Worm (Caenorhabditis elegans) whole organism, midembryonic: Measurements from ENCODE around the gene rpl-42.

Experiments used
- flt-1 ChIP-seq: fragments of 200-800 bp; sonication (Bioruptor generic); IDR thresholded peaks from 2 replicates; pipeline ENCODE4 v1.3.6; 2022; ENCODE audit warnings: missing genetic modification characterization, missing compliant biosample characterization
- klf-2 ChIP-seq: fragments of 200-800 bp; sonication (Bioruptor generic); conservative IDR thresholded peaks from 2 replicates; pipeline ENCODE4 v1.3.6; 2022; ENCODE audit warnings: missing genetic modification reagents, missing genetic modification characterization, missing compliant biosample characterization
- med-1 ChIP-seq: sonication (generic microtip); optimal IDR thresholded peaks from 2 replicates; lab custom pipeline; 2017; ENCODE audit warnings: missing genetic modification characterization, mild to moderate bottlenecking, missing compliant biosample characterization, antibody characterized with exemption, missing genetic modification reagents; ENCODE audit not compliant: insufficient read depth
- ztf-23 ChIP-seq: fragments of 200-800 bp; sonication (Bioruptor generic); IDR thresholded peaks from 2 replicates; pipeline ENCODE4 v1.3.6; 2022; ENCODE audit warnings: missing genetic modification reagents, missing genetic modification characterization, missing compliant biosample characterization

- TF ChIP-seq flt-1 (GFP tag; lab: Robert Waterston, UW): no peak
- no peak for TF ChIP-seq med-1 (GFP tag; lab: Kevin White, UChicago)
- no peak for TF ChIP-seq ztf-23
- TF ChIP-seq klf-2 (GFP tag; lab: Robert Waterston, UW): no peak
Observed at ce11 chrII:11050678-11051077, 41.8 kb upstream of the rpl-42 start.
